Worm (Caenorhabditis elegans): Measurements from ENCODE around the gene F45D3.3.

- no peak for TF ChIP-seq ama-1 (optimal IDR thresholded peaks at IDR 0.05)
- peak; percentile 69 for TF ChIP-seq nhr-77 (tag; optimal IDR thresholded peaks at IDR 0.05)
- no peak for TF ChIP-seq aly-2 (tag; optimal IDR thresholded peaks at IDR 0.05)
- no peak for TF ChIP-seq nhr-76 (tag; optimal IDR thresholded peaks at IDR 0.05)
- TF ChIP-seq set-16 (GFP tag; IDR thresholded peaks at IDR 0.05): no peak
- TF ChIP-seq ceh-28 (tag; optimal IDR thresholded peaks at IDR 0.05): no peak
- no peak for TF ChIP-seq ztf-11 (tag; optimal IDR thresholded peaks at IDR 0.05)
- TF ChIP-seq nhr-41 (GFP tag; IDR thresholded peaks at IDR 0.05): no peak
- no peak for TF ChIP-seq lin-39 (tag; optimal IDR thresholded peaks at IDR 0.05)
- TF ChIP-seq lin-15B (tag; optimal IDR thresholded peaks at IDR 0.05): no peak
- TF ChIP-seq mep-1 (tag; optimal IDR thresholded peaks at IDR 0.05): peak; percentile 21
These were observed 37.4 kb downstream of the F45D3.3 start, which contains the start of the genes T28H10.2 and lgmn-1 for ce11 chrV:12512773-12513172.

Measured in whole organism, L4 larva.